Fruit fly (Drosophila melanogaster): ENCODE results near the gene CG15386.

Gene CG15386

DNA sequence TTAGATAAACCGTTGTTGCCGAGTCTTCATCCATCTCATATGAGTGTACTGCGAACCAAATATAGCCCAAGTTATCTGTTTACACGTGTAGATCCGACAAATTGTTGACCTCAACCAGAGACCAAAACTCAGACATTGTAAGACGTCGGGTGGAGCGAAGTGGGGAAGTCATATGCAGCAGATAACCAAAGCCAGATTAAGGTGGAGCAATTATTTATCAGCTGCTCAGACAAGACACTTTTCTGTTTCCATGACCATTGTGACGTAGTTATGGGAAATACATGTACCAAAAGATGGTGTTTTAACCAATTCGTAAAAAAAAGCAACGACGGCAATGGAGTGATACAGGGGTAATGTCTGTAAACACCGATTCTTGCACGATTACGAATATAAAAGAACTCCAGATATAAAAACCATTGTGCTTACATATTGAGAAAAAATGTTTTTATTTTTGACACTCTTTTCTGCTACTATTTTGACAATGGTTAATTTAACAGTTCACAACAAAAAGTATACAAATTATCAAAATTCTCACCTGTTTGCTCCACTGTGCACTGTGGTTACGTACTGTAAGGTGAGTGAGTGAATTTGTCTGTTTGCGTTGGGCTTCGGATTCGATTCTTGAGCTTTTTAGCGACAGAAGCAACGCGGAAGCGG lies 39.6 kb downstream of the CG15386 start (continued):
- peak; percentile 38 for TF ChIP-seq nau (GFP tag; optimal IDR thresholded peaks at IDR 0.05)
- no peak for TF ChIP-seq CG18011 (GFP tag; optimal IDR thresholded peaks at IDR 0.05)
- no peak for TF ChIP-seq CG14667 (GFP tag; IDR thresholded peaks at IDR 0.05)
- TF ChIP-seq her (GFP tag; optimal IDR thresholded peaks at IDR 0.05) = peak; percentile 23
- TF ChIP-seq CG5245 (GFP tag; optimal IDR thresholded peaks at IDR 0.05) = no peak
- peak; percentile 8 for TF ChIP-seq CG2712 (tag; optimal IDR thresholded peaks at IDR 0.05)
- peak; percentile 24 for TF ChIP-seq CG1603 (tag; optimal IDR thresholded peaks at IDR 0.05)
- peak; percentile 45 for TF ChIP-seq tio (GFP tag; optimal IDR thresholded peaks at IDR 0.05)
- TF ChIP-seq CG15514 (GFP tag; optimal IDR thresholded peaks at IDR 0.05) = peak; percentile 30
- TF ChIP-seq pan (optimal IDR thresholded peaks at IDR 0.05) = no peak
- peak in 1 of 2 experiments; percentile 54 for TF ChIP-seq pan (GFP tag; optimal IDR thresholded peaks at IDR 0.05 in 1 of 2, IDR thresholded peaks at IDR 0.05 in 1 of 2)
- 0 out of 2 replicates have a peak, but pooled peaks have one; percentile 33 for TF ChIP-seq CG31441 (GFP tag; IDR thresholded peaks at IDR 0.05)
- peak; percentile 30 to 42 for TF ChIP-seq dpn (GFP tag; optimal IDR thresholded peaks at IDR 0.05)
- peak; percentile 35 for TF ChIP-seq CG8944 (GFP tag; optimal IDR thresholded peaks at IDR 0.05)
- peak; percentile 48 for TF ChIP-seq Max (GFP tag; optimal IDR thresholded peaks at IDR 0.05)
- TF ChIP-seq al (GFP tag; IDR thresholded peaks at IDR 0.05) = peak; percentile 55
- TF ChIP-seq aop (GFP tag; IDR thresholded peaks at IDR 0.05) = no peak
- TF ChIP-seq bsh (GFP tag; optimal IDR thresholded peaks at IDR 0.05) = peak in 1 of 2 experiments; percentile 46
- TF ChIP-seq run (tag; optimal IDR thresholded peaks at IDR 0.05) = peak; percentile 8
- 0 out of 2 replicates have a peak, but pooled peaks have one; percentile 29 for TF ChIP-seq CG3847 (GFP tag; IDR thresholded peaks at IDR 0.05)
- no peak for TF ChIP-seq CG3838 (GFP tag; optimal IDR thresholded peaks at IDR 0.05)
- TF ChIP-seq mld (GFP tag; IDR thresholded peaks at IDR 0.05; ENCODE audit: partially characterized antibody) = no peak
- TF ChIP-seq peb (GFP tag; IDR thresholded peaks at IDR 0.05) = 0 out of 2 replicates have a peak, but pooled peaks have one; percentile 27
- peak; percentile 46 for TF ChIP-seq Myb (GFP tag; optimal IDR thresholded peaks at IDR 0.05)
- peak; percentile 63 for TF ChIP-seq Oli (tag; optimal IDR thresholded peaks at IDR 0.05)
- TF ChIP-seq CG7987 (GFP tag; optimal IDR thresholded peaks at IDR 0.05) = no peak
- peak; percentile 59 for TF ChIP-seq CG1647 (GFP tag; optimal IDR thresholded peaks at IDR 0.05)
- no peak for TF ChIP-seq wdn (GFP tag; IDR thresholded peaks at IDR 0.05)
- no peak for TF ChIP-seq fd102C (GFP tag; optimal IDR thresholded peaks at IDR 0.05)
- TF ChIP-seq CG17829 (tag; optimal IDR thresholded peaks at IDR 0.05) = peak; percentile 23
- peak; percentile 42 for TF ChIP-seq CG9727 (GFP tag; optimal IDR thresholded peaks at IDR 0.05)
- peak; percentile 52 for TF ChIP-seq CG4424 (GFP tag; optimal IDR thresholded peaks at IDR 0.05)
- TF ChIP-seq Ssrp (tag; optimal IDR thresholded peaks at IDR 0.05) = peak; percentile 11
- peak; percentile 61 for TF ChIP-seq Ada2b (GFP tag; IDR thresholded peaks at IDR 0.05)
- peak; percentile 53 for TF ChIP-seq Antp (GFP tag; optimal IDR thresholded peaks at IDR 0.05)
- no peak for TF ChIP-seq tup (GFP tag; optimal IDR thresholded peaks at IDR 0.05)
- no peak for TF ChIP-seq cas (GFP tag; IDR thresholded peaks at IDR 0.05)
- no peak for TF ChIP-seq Atf3 (GFP tag; optimal IDR thresholded peaks at IDR 0.05)
- TF ChIP-seq CG17328 (GFP tag; IDR thresholded peaks at IDR 0.05) = peak; percentile 53; the same call in 1 of the 2 replicates
- peak; percentile 34 for TF ChIP-seq CG7556 (GFP tag; optimal IDR thresholded peaks at IDR 0.05)
- no peak for TF ChIP-seq Tbp (GFP tag; optimal IDR thresholded peaks at IDR 0.05)
- no peak for TF ChIP-seq scrt (GFP tag; optimal IDR thresholded peaks at IDR 0.05)
- TF ChIP-seq CG31224 (GFP tag; IDR thresholded peaks at IDR 0.05) = no peak
- TF ChIP-seq ewg (GFP tag; optimal IDR thresholded peaks at IDR 0.05) = peak; percentile 17
- TF ChIP-seq CG31365 (tag; optimal IDR thresholded peaks at IDR 0.05) = no peak
- TF ChIP-seq repo (GFP tag; optimal IDR thresholded peaks at IDR 0.05) = no peak
- no peak for TF ChIP-seq fru (optimal IDR thresholded peaks at IDR 0.05)
- TF ChIP-seq H2.0 (GFP tag; IDR thresholded peaks at IDR 0.05) = 0 out of 2 replicates have a peak, but pooled peaks have one; percentile 17
- peak; percentile 2 for TF ChIP-seq tap (tag; optimal IDR thresholded peaks at IDR 0.05)
- peak; percentile 35 for TF ChIP-seq D19B (GFP tag; optimal IDR thresholded peaks at IDR 0.05)

Data from whole organism, embryonic.